Worm (Caenorhabditis elegans): Measurements from ENCODE around the gene F43C9.2.

The F43C9.2 gene

ce11 chrX:4809753-4810424 lies 26.5 kb downstream of the F43C9.2 start (continued):
- peak; percentile 35; the same call in 1 of the 2 replicates for TF ChIP-seq nhr-19 (GFP tag; conservative IDR thresholded peaks at IDR 0.05)
- TF ChIP-seq F16B12.6 (tag; optimal IDR thresholded peaks at IDR 0.05), result no peak
- TF ChIP-seq pax-3 (tag; optimal IDR thresholded peaks at IDR 0.05), result no peak
- TF ChIP-seq skn-1 (tag; optimal IDR thresholded peaks at IDR 0.05), result peak; percentile 13
- TF ChIP-seq nhr-237 (tag; optimal IDR thresholded peaks at IDR 0.05), result no peak
- TF ChIP-seq unc-130 (tag; optimal IDR thresholded peaks at IDR 0.05), result no peak
- no peak for TF ChIP-seq pag-3 (tag; optimal IDR thresholded peaks at IDR 0.05; ENCODE audit: borderline replicate concordance, insufficient read depth)
- TF ChIP-seq lin-39 (tag; optimal IDR thresholded peaks at IDR 0.05), result no peak
- no peak for TF ChIP-seq elt-2 (tag; optimal IDR thresholded peaks at IDR 0.05)
- TF ChIP-seq ceh-63 (GFP tag; optimal IDR thresholded peaks at IDR 0.05), result no peak
- no peak for TF ChIP-seq unc-86 (tag; optimal IDR thresholded peaks at IDR 0.05)
- no peak for TF ChIP-seq swsn-7 (tag; optimal IDR thresholded peaks at IDR 0.05)
- no peak for TF ChIP-seq zag-1 (tag; optimal IDR thresholded peaks at IDR 0.05)
- TF ChIP-seq elt-3 (tag; optimal IDR thresholded peaks at IDR 0.05), result peak in 2 of 6 experiments; percentile 49 to 66
- no peak for TF ChIP-seq nhr-84 (tag; optimal IDR thresholded peaks at IDR 0.05)
- TF ChIP-seq lin-15B (tag; optimal IDR thresholded peaks at IDR 0.05), result no peak
- TF ChIP-seq ets-5 (GFP tag; IDR thresholded peaks at IDR 0.05), result no peak
- no peak for TF ChIP-seq vab-15 (tag; optimal IDR thresholded peaks at IDR 0.05)
- TF ChIP-seq fkh-10 (GFP tag; optimal IDR thresholded peaks at IDR 0.05), result no peak
- no peak for TF ChIP-seq efl-1 (optimal IDR thresholded peaks at IDR 0.05)
- peak in 1 of 2 experiments; percentile 83 for TF ChIP-seq efl-1 (GFP tag; optimal IDR thresholded peaks at IDR 0.05 in 1 of 2)
- TF ChIP-seq ceh-90 (tag; optimal IDR thresholded peaks at IDR 0.05), result no peak
- peak; percentile 90 for TF ChIP-seq nhr-85 (tag)
- TF ChIP-seq blmp-1 (tag; optimal IDR thresholded peaks at IDR 0.05), result peak; percentile 62
- peak; percentile 17 for TF ChIP-seq xbp-1 (tag; optimal IDR thresholded peaks at IDR 0.05)
- TF ChIP-seq egl-13 (tag; optimal IDR thresholded peaks at IDR 0.05), result no peak
- no peak for TF ChIP-seq tlp-1 (tag; optimal IDR thresholded peaks at IDR 0.05)
- TF ChIP-seq hpl-2 (GFP tag; optimal IDR thresholded peaks at IDR 0.05), result no peak
- peak; percentile 68 for TF ChIP-seq snu-23 (GFP tag; optimal IDR thresholded peaks at IDR 0.05)
- peak; percentile 55 for TF ChIP-seq lin-14 (GFP tag; optimal IDR thresholded peaks at IDR 0.05)
- TF ChIP-seq snpc-4 (tag; optimal IDR thresholded peaks at IDR 0.05), result no peak
- peak in 1 of 2 experiments; percentile 35 for TF ChIP-seq lsy-2 (tag; optimal IDR thresholded peaks at IDR 0.05)
- TF ChIP-seq aha-1 (tag; optimal IDR thresholded peaks at IDR 0.05), result peak; percentile 0
- no peak for TF ChIP-seq sptf-1 (tag; optimal IDR thresholded peaks at IDR 0.05)
- TF ChIP-seq lin-13 (GFP tag; optimal IDR thresholded peaks at IDR 0.05), result peak; percentile 42
- no peak for TF ChIP-seq unc-98 (GFP tag; IDR thresholded peaks at IDR 0.05)
- TF ChIP-seq zip-4 (GFP tag; optimal IDR thresholded peaks at IDR 0.05), result no peak
- TF ChIP-seq grh-1 (GFP tag; IDR thresholded peaks at IDR 0.05), result no peak; the same call in 1 of the 2 replicates
- no peak for TF ChIP-seq nhr-77 (tag; optimal IDR thresholded peaks at IDR 0.05)
- TF ChIP-seq mef-2 (tag; optimal IDR thresholded peaks at IDR 0.05), result no peak
- no peak for TF ChIP-seq pqm-1 (tag; optimal IDR thresholded peaks at IDR 0.05)
- no peak for TF ChIP-seq ztf-11 (tag; optimal IDR thresholded peaks at IDR 0.05)
- no peak for TF ChIP-seq isw-1 (GFP tag; IDR thresholded peaks at IDR 0.05)
- peak; percentile 60 for TF ChIP-seq nhr-71 (tag; optimal IDR thresholded peaks at IDR 0.05)
- TF ChIP-seq fkh-8 (tag; optimal IDR thresholded peaks at IDR 0.05), result no peak
- TF ChIP-seq ztf-4 (tag; optimal IDR thresholded peaks at IDR 0.05), result no peak
- TF ChIP-seq irx-1 (tag; optimal IDR thresholded peaks at IDR 0.05), result no peak
- no peak for TF ChIP-seq ama-1 (optimal IDR thresholded peaks at IDR 0.05)
- no peak for TF ChIP-seq tbx-2 (tag; optimal IDR thresholded peaks at IDR 0.05)
- no peak for TF ChIP-seq fkh-4 (tag; optimal IDR thresholded peaks at IDR 0.05; ENCODE audit: borderline replicate concordance)
- peak; percentile 5 for TF ChIP-seq nhr-47 (tag; optimal IDR thresholded peaks at IDR 0.05)
- TF ChIP-seq aly-2 (tag; optimal IDR thresholded peaks at IDR 0.05), result no peak
- TF ChIP-seq ceh-8 (GFP tag; optimal IDR thresholded peaks at IDR 0.05), result no peak
- no peak for TF ChIP-seq sox-4 (tag; optimal IDR thresholded peaks at IDR 0.05)

Data from whole organism, L1 larva.